Worm (Caenorhabditis elegans): ENCODE measurements around the gene srg-58.

- no peak for TF ChIP-seq lin-32 (GFP tag; optimal IDR thresholded peaks at IDR 0.05)
- TF ChIP-seq unc-62 (GFP tag; optimal IDR thresholded peaks at IDR 0.05), result no peak
- TF ChIP-seq nhr-76 (tag; optimal IDR thresholded peaks at IDR 0.05), result no peak
- no peak for TF ChIP-seq sptf-1 (tag; optimal IDR thresholded peaks at IDR 0.05)
- TF ChIP-seq mab-5 (tag; optimal IDR thresholded peaks at IDR 0.05), result no peak
- TF ChIP-seq ztf-11 (tag; optimal IDR thresholded peaks at IDR 0.05), result no peak
- no peak for TF ChIP-seq elt-3 (tag; optimal IDR thresholded peaks at IDR 0.05)
- TF ChIP-seq snpc-4 (tag; optimal IDR thresholded peaks at IDR 0.05), result no peak
- no peak for TF ChIP-seq pha-4 (tag; optimal IDR thresholded peaks at IDR 0.05)
- no peak for TF ChIP-seq nhr-28 (tag; optimal IDR thresholded peaks at IDR 0.05)
Measured at ce11 chrV:2774042-2774441, 14.7 kb upstream of the srg-58 start, which contains the start of gene srj-18.

All from whole organism, mixed stage, embryonic.